Fruit fly (Drosophila melanogaster) whole organism, embryonic: ENCODE results near the gene cac.

ENCODE experiments used
- BEAF-32 ChIP-seq: fragments of 200-800 bp; sonication (Bioruptor generic); optimal IDR thresholded peaks from 3 replicates; lab custom pipeline; 2017; ENCODE audit warnings: missing biosample characterization, missing genetic modification characterization, mild to moderate bottlenecking, moderate library complexity, missing genetic modification reagents
- C15 ChIP-seq: fragments of 200-800 bp; sonication (Bioruptor generic); IDR thresholded peaks from 3 replicates; pipeline ENCODE4 v1.3.6; 2022; ENCODE audit warnings: missing biosample characterization, missing genetic modification characterization
- CG1024 ChIP-seq: fragments of 200-800 bp; sonication (Bioruptor generic); IDR thresholded peaks from 2 replicates; pipeline ENCODE4 v1.3.6; 2022; ENCODE audit warnings: missing biosample characterization, missing genetic modification characterization
- CG10267 ChIP-seq: fragments of 200-800 bp; sonication (Bioruptor generic); optimal IDR thresholded peaks from 2 replicates; lab custom pipeline; 2018; ENCODE audit warnings: missing biosample characterization, mild to moderate bottlenecking, missing genetic modification characterization, moderate library complexity
- CG10431 ChIP-seq: fragments of 200-800 bp; sonication (Bioruptor generic); optimal IDR thresholded peaks from 3 replicates; lab custom pipeline; 2018; ENCODE audit warnings: missing biosample characterization, mild to moderate bottlenecking, missing genetic modification characterization
- CG1233 ChIP-seq: fragments of 200-800 bp; sonication (Bioruptor generic); optimal IDR thresholded peaks from 4 replicates; lab custom pipeline; 2018; ENCODE audit warnings: missing biosample characterization, mild to moderate bottlenecking, missing genetic modification characterization
- CG12391 ChIP-seq: fragments of 200-800 bp; sonication (Bioruptor generic); optimal IDR thresholded peaks from 3 replicates; lab custom pipeline; 2018; ENCODE audit warnings: missing biosample characterization, mild to moderate bottlenecking, missing genetic modification characterization, moderate library complexity
- CG16863 ChIP-seq: fragments of 200-800 bp; sonication (Bioruptor generic); optimal IDR thresholded peaks from 3 replicates; lab custom pipeline; 2016; ENCODE audit warnings: missing biosample characterization, missing genetic modification characterization
- CG17328 ChIP-seq: fragments of 200-800 bp; sonication (Bioruptor generic); IDR thresholded peaks from 2 replicates; pipeline ENCODE4 v1.3.6; 2022; ENCODE audit warnings: missing biosample characterization, missing genetic modification characterization
- CG17359 ChIP-seq: fragments of 200-800 bp; sonication (Bioruptor generic); optimal IDR thresholded peaks from 3 replicates; lab custom pipeline; 2018; ENCODE audit warnings: missing biosample characterization, mild to moderate bottlenecking, missing genetic modification characterization, moderate library complexity
- CG18476 ChIP-seq: fragments of 200-800 bp; sonication (Bioruptor generic); optimal IDR thresholded peaks from 2 replicates; lab custom pipeline; 2016; ENCODE audit warnings: missing biosample characterization, mild to moderate bottlenecking, missing genetic modification characterization
- CG18599 ChIP-seq: fragments of 200-800 bp; sonication (Bioruptor generic); optimal IDR thresholded peaks from 3 replicates; lab custom pipeline; 2017; ENCODE audit warnings: missing biosample characterization, missing genetic modification characterization, mild to moderate bottlenecking, moderate library complexity, missing genetic modification reagents
- CG2116 ChIP-seq: fragments of 200-800 bp; sonication (Bioruptor generic); optimal IDR thresholded peaks from 3 replicates; lab custom pipeline; 2018; ENCODE audit warnings: missing biosample characterization, mild to moderate bottlenecking, missing genetic modification characterization
- CG31388 ChIP-seq: fragments of 200-800 bp; sonication (Bioruptor generic); optimal IDR thresholded peaks from 2 replicates; lab custom pipeline; 2016; ENCODE audit warnings: missing biosample characterization, missing genetic modification characterization
- CG42726 ChIP-seq: fragments of 200-800 bp; sonication (Bioruptor generic); IDR thresholded peaks from 2 replicates; pipeline ENCODE4 v1.3.6; 2022; ENCODE audit warnings: missing biosample characterization, missing genetic modification characterization; ENCODE audit not compliant: partially characterized antibody
- CG4328 ChIP-seq: fragments of 200-800 bp; sonication (Bioruptor generic); optimal IDR thresholded peaks from 3 replicates; lab custom pipeline; 2017; ENCODE audit warnings: missing biosample characterization, missing genetic modification reagents, missing genetic modification characterization
- CG6654 ChIP-seq: fragments of 200-800 bp; sonication (Bioruptor generic); optimal IDR thresholded peaks from 2 replicates; lab custom pipeline; 2017; ENCODE audit warnings: missing biosample characterization, mild to moderate bottlenecking, missing genetic modification characterization
- CG8290 ChIP-seq, 3 experiments: fragments of 200-800 bp; sonication (Bioruptor generic); optimal IDR thresholded peaks; 2 replicates each; lab custom pipeline; 2016 to 2019; ENCODE audit warnings: missing biosample characterization in 3 of 3, missing genetic modification characterization in 3 of 3, mild to moderate bottlenecking in 2 of 3, moderate library complexity in 1 of 3
- CG8478 ChIP-seq: fragments of >200 bp; optimal IDR thresholded peaks from 2 replicates; lab custom pipeline; 2018
- CG8944 ChIP-seq: fragments of 200-800 bp; sonication (Bioruptor generic); optimal IDR thresholded peaks from 3 replicates; lab custom pipeline; 2016; ENCODE audit warnings: missing biosample characterization, missing genetic modification characterization
- Drgx ChIP-seq: fragments of 200-800 bp; sonication (Bioruptor generic); IDR thresholded peaks from 2 replicates; pipeline ENCODE4 v1.3.6; 2022; ENCODE audit warnings: missing biosample characterization, missing genetic modification characterization
- Gug ChIP-seq: fragments of 200-800 bp; sonication (Bioruptor generic); IDR thresholded peaks from 4 replicates; pipeline ENCODE4 v1.3.6; 2022; ENCODE audit warnings: missing biosample characterization, missing genetic modification characterization
- HLH54F ChIP-seq: fragments of 200-800 bp; sonication (Bioruptor generic); optimal IDR thresholded peaks from 3 replicates; lab custom pipeline; 2016; ENCODE audit warnings: missing biosample characterization, missing genetic modification characterization
- HmgD ChIP-seq: fragments of 200-800 bp; sonication (Bioruptor generic); optimal IDR thresholded peaks from 3 replicates; lab custom pipeline; 2016; ENCODE audit warnings: missing biosample characterization, missing genetic modification characterization
- Hr51 ChIP-seq, 2 experiments: fragments of 200-800 bp; sonication (Bioruptor generic); optimal IDR thresholded peaks; 2 replicates in 1 of 2; 3 replicates in 1 of 2; lab custom pipeline; 2016 to 2018; ENCODE audit warnings: missing biosample characterization in 2 of 2, missing genetic modification characterization in 2 of 2, mild to moderate bottlenecking in 1 of 2, moderate library complexity in 1 of 2
- Lim3 ChIP-seq: fragments of 200-800 bp; sonication (Bioruptor generic); IDR thresholded peaks from 2 replicates; pipeline ENCODE4 v1.3.6; 2022; ENCODE audit warnings: missing biosample characterization, missing genetic modification characterization
- Max ChIP-seq: fragments of 200-800 bp; sonication (Bioruptor generic); optimal IDR thresholded peaks from 2 replicates; lab custom pipeline; 2016; ENCODE audit warnings: missing biosample characterization, mild to moderate bottlenecking, missing genetic modification characterization
- NFAT ChIP-seq: fragments of 200-800 bp; sonication (Bioruptor generic); IDR thresholded peaks from 2 replicates; pipeline ENCODE4 v1.3.6; 2022; ENCODE audit warnings: missing biosample characterization, missing genetic modification characterization
- Nf-YA ChIP-seq: fragments of 200-800 bp; sonication (Bioruptor generic); IDR thresholded peaks from 2 replicates; pipeline ENCODE4 v1.3.6; 2022; ENCODE audit warnings: missing biosample characterization, missing genetic modification characterization
- NfI ChIP-seq: fragments of 200-800 bp; sonication (Bioruptor generic); optimal IDR thresholded peaks from 3 replicates; lab custom pipeline; 2018; ENCODE audit warnings: missing biosample characterization, mild to moderate bottlenecking, missing genetic modification characterization, moderate library complexity
- Scr ChIP-seq: fragments of 200-800 bp; sonication (Bioruptor generic); IDR thresholded peaks from 2 replicates; pipeline ENCODE4 v1.3.6; 2022; ENCODE audit warnings: missing biosample characterization, missing genetic modification characterization; ENCODE audit not compliant: partially characterized antibody
- Trl ChIP-seq, 3 experiments: fragments of >200 bp in 2 of 3; fragments of 200-800 bp in 1 of 3; sonication (Bioruptor generic) in 1 of 3; optimal IDR thresholded peaks; 2 replicates in 1 of 3; 3 replicates in 2 of 3; lab custom pipeline; 2016 to 2017; ENCODE audit warnings: missing biosample characterization in 1 of 3, missing genetic modification characterization in 1 of 3
- Usf ChIP-seq: fragments of 200-800 bp; sonication (Bioruptor generic); optimal IDR thresholded peaks from 2 replicates; lab custom pipeline; 2017; ENCODE audit warnings: missing genotype, missing biosample characterization, missing genetic modification characterization
- ab ChIP-seq: fragments of 200-800 bp; sonication (Bioruptor generic); optimal IDR thresholded peaks from 2 replicates; lab custom pipeline; 2016; ENCODE audit warnings: missing biosample characterization, missing genetic modification characterization
- ash1 ChIP-seq: fragments of 200-800 bp; sonication (Bioruptor generic); optimal IDR thresholded peaks from 2 replicates; lab custom pipeline; 2018; ENCODE audit warnings: missing biosample characterization, mild to moderate bottlenecking, missing genetic modification characterization
- btn ChIP-seq: fragments of 200-800 bp; sonication (Bioruptor generic); optimal IDR thresholded peaks from 2 replicates; lab custom pipeline; 2016; ENCODE audit warnings: missing biosample characterization, missing genetic modification characterization
- cad ChIP-seq: fragments of >200 bp; optimal IDR thresholded peaks from 2 replicates; lab custom pipeline; 2017; ENCODE audit warnings: missing biosample characterization, missing genetic modification characterization
- chn ChIP-seq: fragments of 200-800 bp; sonication (Bioruptor generic); optimal IDR thresholded peaks from 2 replicates; lab custom pipeline; 2016; ENCODE audit warnings: missing biosample characterization, missing genetic modification characterization
- croc ChIP-seq: fragments of 200-800 bp; sonication (Bioruptor generic); conservative IDR thresholded peaks from 3 replicates; pipeline ENCODE4 v1.3.6; 2022; ENCODE audit warnings: missing biosample characterization, missing genetic modification characterization
- dmrt99B ChIP-seq: fragments of 200-800 bp; sonication (Bioruptor generic); optimal IDR thresholded peaks from 2 replicates; lab custom pipeline; 2018; ENCODE audit warnings: missing biosample characterization, mild to moderate bottlenecking, missing genetic modification characterization, moderate library complexity
- fd3F ChIP-seq: fragments of 200-800 bp; sonication (Bioruptor generic); optimal IDR thresholded peaks from 2 replicates; lab custom pipeline; 2018; ENCODE audit warnings: missing biosample characterization, mild to moderate bottlenecking, missing genetic modification characterization, moderate library complexity
- kay ChIP-seq: fragments of 200-800 bp; sonication (Bioruptor generic); optimal IDR thresholded peaks from 2 replicates; lab custom pipeline; 2016; ENCODE audit warnings: missing biosample characterization, missing genetic modification characterization
- lab ChIP-seq: fragments of 200-800 bp; sonication (Bioruptor generic); optimal IDR thresholded peaks from 3 replicates; lab custom pipeline; 2017; ENCODE audit warnings: missing biosample characterization, missing genetic modification characterization, mild to moderate bottlenecking, moderate library complexity, missing genetic modification reagents
- pfk ChIP-seq: fragments of 200-800 bp; sonication (Bioruptor generic); optimal IDR thresholded peaks from 2 replicates; lab custom pipeline; 2018; ENCODE audit warnings: missing biosample characterization, mild to moderate bottlenecking, missing genetic modification characterization, moderate library complexity
- rib ChIP-seq: fragments of 200-800 bp; sonication (Bioruptor generic); IDR thresholded peaks from 2 replicates; pipeline ENCODE4 v1.3.6; 2022; ENCODE audit warnings: missing biosample characterization, missing genetic modification characterization
- scrt ChIP-seq: fragments of 200-800 bp; sonication (Bioruptor generic); optimal IDR thresholded peaks from 2 replicates; lab custom pipeline; 2018; ENCODE audit warnings: missing biosample characterization, mild to moderate bottlenecking, missing genetic modification characterization, moderate library complexity
- sob ChIP-seq: fragments of 200-800 bp; sonication (Bioruptor generic); IDR thresholded peaks from 2 replicates; pipeline ENCODE4 v1.3.6; 2022; ENCODE audit warnings: missing biosample characterization, missing genetic modification characterization
- tgo ChIP-seq: fragments of 200-800 bp; sonication (Bioruptor generic); IDR thresholded peaks from 3 replicates; pipeline ENCODE4 v1.3.6; 2022; ENCODE audit warnings: missing biosample characterization, missing genetic modification characterization
- tio ChIP-seq: fragments of 200-800 bp; sonication (Bioruptor generic); optimal IDR thresholded peaks from 2 replicates; lab custom pipeline; 2017; ENCODE audit warnings: missing biosample characterization, missing genetic modification characterization, inconsistent platforms
- tna ChIP-seq: fragments of 200-800 bp; sonication (Bioruptor generic); IDR thresholded peaks from 2 replicates; pipeline ENCODE4 v1.3.6; 2022; ENCODE audit warnings: missing biosample characterization, missing genetic modification characterization; ENCODE audit not compliant: partially characterized antibody

Gene cac

dm6 chrX:11886976-11887375 lies 97.9 kb downstream of the cac start, which contains the start of the genes CG10353 and SelG (continued):
- TF ChIP-seq btn (GFP tag; lab: Kevin White, UChicago) (no peak), CG18599 (peak; percentile 26), lab (peak; percentile 51), CG2116 (GFP tag; lab: Kevin White, UChicago) (peak; percentile 63), C15 (no peak), CG8290 (GFP tag; optimal IDR thresholded peaks at IDR 0.05; lab: Kevin White, UChicago) (peak; percentile 48), CG8290 (tag; optimal IDR thresholded peaks at IDR 0.05; lab: Kevin White, UChicago) (peak in 1 of 2 experiments; percentile 85), fd3F (no peak), Drgx (GFP tag; lab: Robert Waterston, UW) (no peak), Max (GFP tag; lab: Kevin White, UChicago) (peak; percentile 49), HLH54F (GFP tag; lab: Kevin White, UChicago) (peak; percentile 56), CG31388 (GFP tag; lab: Kevin White, UChicago) (no peak), ash1 (GFP tag; lab: Kevin White, UChicago) (peak; percentile 10), CG16863 (GFP tag; lab: Kevin White, UChicago) (peak; percentile 10), sob (peak; percentile 53), CG18476 (GFP tag; lab: Kevin White, UChicago) (no peak), cad (no peak), pfk (GFP tag; lab: Kevin White, UChicago) (peak; percentile 36), tio (GFP tag; lab: Kevin White, UChicago) (no peak), NFAT (GFP tag; lab: Robert Waterston, UW) (peak; percentile 47; the same call in 1 of the 2 replicates), CG6654 (GFP tag; lab: Kevin White, UChicago) (no peak), CG1233 (GFP tag; lab: Kevin White, UChicago) (no peak), HmgD (peak; percentile 53), Gug (no peak), BEAF-32 (peak; percentile 86), CG42726 (peak; percentile 70; the same call in 1 of the 2 replicates), CG17328 (GFP tag; lab: Robert Waterston, UW) (no peak), dmrt99B (no peak), croc (GFP tag; lab: Robert Waterston, UW) (no peak), CG10267 (tag; lab: Kevin White, UChicago) (peak; percentile 95), kay (no peak), CG1024 (GFP tag; lab: Robert Waterston, UW) (no peak), scrt (GFP tag; lab: Kevin White, UChicago) (peak; percentile 23), CG10431 (GFP tag; lab: Kevin White, UChicago) (no peak), Scr (GFP tag; lab: Robert Waterston, UW) (peak; percentile 80), tgo (GFP tag; lab: Robert Waterston, UW) (peak; percentile 20; the same call in 1 of the 3 replicates), CG17359 (tag; lab: Kevin White, UChicago) (no peak), Hr51 (GFP tag; optimal IDR thresholded peaks at IDR 0.05; lab: Kevin White, UChicago) (peak in 1 of 2 experiments; percentile 57), Lim3 (GFP tag; lab: Robert Waterston, UW) (no peak), NfI (GFP tag; lab: Kevin White, UChicago) (peak; percentile 26), Nf-YA (no peak), CG4328 (GFP tag; lab: Kevin White, UChicago) (no peak), Trl (optimal IDR thresholded peaks at IDR 0.05; lab: Kevin White, UChicago) (no peak), Trl (GFP tag; optimal IDR thresholded peaks at IDR 0.05; lab: Kevin White, UChicago) (peak; percentile 45), CG12391 (tag; lab: Kevin White, UChicago) (peak; percentile 40), Usf (GFP tag; lab: Kevin White, UChicago) (no peak), ab (GFP tag; lab: Kevin White, UChicago) (no peak), CG8944 (GFP tag; lab: Kevin White, UChicago) (peak; percentile 46), rib (GFP tag; lab: Robert Waterston, UW) (no peak), CG8478 (lab: Kevin White, UChicago) (no peak), tna (peak; percentile 65), chn (GFP tag; lab: Kevin White, UChicago) (peak; percentile 30)
